Worm (Caenorhabditis elegans): ENCODE measurements around the gene cwp-2.

ce11 chrV:4877587-4877986 is 35.1 kb upstream of the cwp-2 start, which contains the start of gene T19H12.6:
- TF ChIP-seq tbx-11 (GFP tag; IDR thresholded peaks at IDR 0.05) (no peak), pes-1 (GFP tag; IDR thresholded peaks at IDR 0.05) (no peak), ama-1 (optimal IDR thresholded peaks at IDR 0.05) (no peak), flt-1 (GFP tag; IDR thresholded peaks at IDR 0.05) (no peak), ets-7 (tag; optimal IDR thresholded peaks at IDR 0.05) (no peak), hnd-1 (tag; optimal IDR thresholded peaks at IDR 0.05) (no peak), tbx-37 (GFP tag; conservative IDR thresholded peaks at IDR 0.05) (no peak), scrt-1 (GFP tag; IDR thresholded peaks at IDR 0.05) (no peak)

All from whole organism, early embryonic.